Worm (Caenorhabditis elegans): Measurements from ENCODE around the gene nhr-25.

- TF ChIP-seq odd-2 (tag; optimal IDR thresholded peaks at IDR 0.05) (no peak), pha-4 (tag; optimal IDR thresholded peaks at IDR 0.05) (no peak)
Measured at ce11 chrX:12978569-12978968, 29.7 kb upstream of the nhr-25 start.
